Worm (Caenorhabditis elegans) whole organism, young adult: ENCODE data around the gene irld-39.

ENCODE experiments used
- C06A6.2 ChIP-seq: fragments of 200-800 bp; sonication (Bioruptor generic); conservative IDR thresholded peaks from 2 replicates; pipeline ENCODE4 v1.3.6; 2022; ENCODE audit warnings: missing genetic modification characterization, missing compliant biosample characterization
- F10E7.11 ChIP-seq: sonication (generic microtip); optimal IDR thresholded peaks from 2 replicates; lab custom pipeline; 2017; ENCODE audit warnings: mild to moderate bottlenecking, missing genetic modification characterization, moderate library complexity, missing compliant biosample characterization
- F23B12.7 ChIP-seq: sonication (generic microtip); optimal IDR thresholded peaks from 2 replicates; lab custom pipeline; 2017; ENCODE audit warnings: missing genetic modification characterization, mild to moderate bottlenecking, missing compliant biosample characterization, antibody characterized with exemption, moderate library complexity; ENCODE audit not compliant: insufficient read depth
- F49E8.2 ChIP-seq: sonication (generic microtip); optimal IDR thresholded peaks from 3 replicates; lab custom pipeline; 2017; ENCODE audit warnings: missing genetic modification characterization, mild to moderate bottlenecking, missing compliant biosample characterization, antibody characterized with exemption, moderate library complexity; ENCODE audit not compliant: insufficient read depth
- F55B11.4 ChIP-seq: sonication (generic microtip); optimal IDR thresholded peaks from 2 replicates; lab custom pipeline; 2016; ENCODE audit warnings: missing compliant biosample characterization, missing genetic modification characterization, borderline replicate concordance; ENCODE audit not compliant: insufficient read depth
- K11D2.4 ChIP-seq: fragments of 200-800 bp; sonication (Bioruptor generic); IDR thresholded peaks from 2 replicates; pipeline ENCODE4 v1.3.6; 2022; ENCODE audit warnings: missing genetic modification reagents, missing genetic modification characterization, missing compliant biosample characterization
- T07F8.4 ChIP-seq: sonication (generic microtip); optimal IDR thresholded peaks from 2 replicates; lab custom pipeline; 2016; ENCODE audit warnings: mild to moderate bottlenecking, missing genetic modification characterization, moderate library complexity, missing compliant biosample characterization
- T26A5.8 ChIP-seq: sonication (generic microtip); optimal IDR thresholded peaks from 2 replicates; lab custom pipeline; 2016; ENCODE audit warnings: missing genetic modification characterization, missing compliant biosample characterization
- Y53F4B.3 ChIP-seq: fragments of 200-800 bp; sonication (Bioruptor generic); IDR thresholded peaks from 2 replicates; pipeline ENCODE4 v1.3.6; 2022; ENCODE audit warnings: missing genetic modification reagents, missing genetic modification characterization, missing compliant biosample characterization
- ZK185.1 ChIP-seq: sonication (generic microtip); optimal IDR thresholded peaks from 2 replicates; lab custom pipeline; 2016; ENCODE audit warnings: mild to moderate bottlenecking, missing genetic modification characterization, missing compliant biosample characterization; ENCODE audit not compliant: poor library complexity, severe bottlenecking
- ama-1 ChIP-seq, 3 experiments: fragments of 150-350 bp in 1 of 3; sonication (generic microtip) in 2 of 3; optimal IDR thresholded peaks; 2 replicates each; lab custom pipeline; 2014 to 2018; ENCODE audit warnings: missing biosample characterization in 2 of 3, missing genetic modification characterization in 2 of 3, missing genetic modification reagents in 2 of 3
- aptf-2 ChIP-seq: fragments of 200-800 bp; sonication (Bioruptor generic); conservative IDR thresholded peaks from 2 replicates; pipeline ENCODE4 v1.3.6; 2022; ENCODE audit warnings: missing genetic modification reagents, missing genetic modification characterization, missing compliant biosample characterization
- attf-6 ChIP-seq: fragments of 200-800 bp; sonication (Bioruptor generic); IDR thresholded peaks from 2 replicates; pipeline ENCODE4 v1.3.6; 2022; ENCODE audit warnings: missing genetic modification reagents, missing genetic modification characterization, missing compliant biosample characterization
- ccch-3 ChIP-seq: fragments of 200-800 bp; sonication (Bioruptor generic); optimal IDR thresholded peaks from 2 replicates; lab custom pipeline; 2018; ENCODE audit warnings: mild to moderate bottlenecking, missing genetic modification characterization, missing compliant biosample characterization
- ceh-100 ChIP-seq: fragments of 200-800 bp; sonication (Bioruptor generic); IDR thresholded peaks from 2 replicates; pipeline ENCODE4 v1.3.6; 2022; ENCODE audit warnings: missing genetic modification reagents, missing genetic modification characterization, missing compliant biosample characterization
- ceh-40 ChIP-seq: fragments of 200-800 bp; sonication (Bioruptor generic); IDR thresholded peaks from 2 replicates; pipeline ENCODE4 v1.3.6; 2022; ENCODE audit warnings: missing genetic modification characterization, missing compliant biosample characterization
- ceh-58 ChIP-seq: fragments of 200-800 bp; sonication (Bioruptor generic); IDR thresholded peaks from 2 replicates; pipeline ENCODE4 v1.3.6; 2022; ENCODE audit warnings: missing genetic modification characterization, missing compliant biosample characterization
- dpl-1 ChIP-seq: fragments of 150-350 bp; optimal IDR thresholded peaks from 2 replicates; lab custom pipeline; 2014; ENCODE audit warnings: missing biosample characterization, missing genetic modification reagents, missing genetic modification characterization
- efl-1 ChIP-seq: fragments of 150-350 bp; optimal IDR thresholded peaks from 2 replicates; lab custom pipeline; 2014; ENCODE audit warnings: missing biosample characterization, missing genetic modification reagents, missing genetic modification characterization
- egl-44 ChIP-seq: fragments of 200-800 bp; sonication (Bioruptor generic); IDR thresholded peaks from 2 replicates; pipeline ENCODE4 v1.3.6; 2022; ENCODE audit warnings: missing genetic modification reagents, missing genetic modification characterization, missing compliant biosample characterization
- fkh-3 ChIP-seq: sonication (generic microtip); optimal IDR thresholded peaks from 2 replicates; lab custom pipeline; 2016; ENCODE audit warnings: mild to moderate bottlenecking, missing genetic modification characterization, missing compliant biosample characterization
- him-1 ChIP-seq: sonication (generic microtip); optimal IDR thresholded peaks from 2 replicates; lab custom pipeline; 2016; ENCODE audit warnings: missing genotype, missing genetic modification reagents, missing genetic modification characterization, missing compliant biosample characterization
- hlh-12 ChIP-seq: sonication (generic microtip); optimal IDR thresholded peaks from 2 replicates; lab custom pipeline; 2016; ENCODE audit warnings: missing genetic modification characterization, missing compliant biosample characterization
- lin-54 ChIP-seq: fragments of 200-800 bp; sonication (Bioruptor generic); optimal IDR thresholded peaks from 2 replicates; lab custom pipeline; 2018; ENCODE audit warnings: mild to moderate bottlenecking, missing genetic modification characterization, missing compliant biosample characterization
- lir-1 ChIP-seq: fragments of 200-800 bp; sonication (Bioruptor generic); conservative IDR thresholded peaks from 2 replicates; pipeline ENCODE4 v1.3.6; 2022; ENCODE audit warnings: missing genetic modification reagents, missing genetic modification characterization, missing compliant biosample characterization
- nhr-120 ChIP-seq: fragments of 200-800 bp; sonication (Bioruptor generic); IDR thresholded peaks from 2 replicates; pipeline ENCODE4 v1.3.6; 2022; ENCODE audit warnings: missing genetic modification characterization, missing compliant biosample characterization
- pbrm-1 ChIP-seq: fragments of 200-800 bp; sonication (Bioruptor generic); IDR thresholded peaks from 2 replicates; pipeline ENCODE4 v1.3.6; 2022; ENCODE audit warnings: missing genetic modification reagents, missing genetic modification characterization, missing compliant biosample characterization
- pha-4 ChIP-seq: fragments of 150-350 bp; sonication (generic microtip); optimal IDR thresholded peaks from 2 replicates; lab custom pipeline; 2014; ENCODE audit warnings: missing biosample characterization, missing genetic modification reagents, missing genetic modification characterization
- rcor-1 ChIP-seq: fragments of 200-800 bp; sonication (Bioruptor generic); IDR thresholded peaks from 2 replicates; pipeline ENCODE4 v1.3.6; 2022; ENCODE audit warnings: missing genetic modification reagents, missing genetic modification characterization, missing compliant biosample characterization
- rec-8 ChIP-seq, 2 experiments: sonication (generic microtip); optimal IDR thresholded peaks; 2 replicates each; lab custom pipeline; 2016; ENCODE audit warnings: mild to moderate bottlenecking in 2 of 2, missing genetic modification characterization in 2 of 2, missing genetic modification reagents in 2 of 2, missing genotype in 2 of 2, missing biosample characterization in 1 of 2, missing compliant biosample characterization in 1 of 2, moderate library complexity in 1 of 2
- rpc-1 ChIP-seq, 2 experiments: fragments of 150-350 bp in 1 of 2; sonication (generic microtip) in 1 of 2; optimal IDR thresholded peaks; 2 replicates each; lab custom pipeline; 2014 to 2018; ENCODE audit warnings: missing biosample characterization in 1 of 2, missing genetic modification characterization in 1 of 2, missing genetic modification reagents in 1 of 2, missing genotype in 1 of 2
- sdz-38 ChIP-seq: sonication (generic microtip); optimal IDR thresholded peaks from 2 replicates; lab custom pipeline; 2016; ENCODE audit warnings: missing genotype, missing genetic modification characterization, missing compliant biosample characterization
- snpc-3.4 ChIP-seq: sonication (generic microtip); optimal IDR thresholded peaks from 2 replicates; lab custom pipeline; 2017; ENCODE audit warnings: missing genetic modification characterization, mild to moderate bottlenecking, missing compliant biosample characterization, antibody characterized with exemption, moderate library complexity, missing genotype, missing genetic modification reagents
- snpc-4 ChIP-seq, 5 experiments: fragments of 150-350 bp in 1 of 5; sonication (generic microtip) in 4 of 5; optimal IDR thresholded peaks; 2 replicates each; lab custom pipeline; 2014 to 2018; ENCODE audit warnings: missing genetic modification characterization in 5 of 5, missing biosample characterization in 3 of 5, antibody characterized with exemption in 2 of 5, mild to moderate bottlenecking in 2 of 5, missing compliant biosample characterization in 2 of 5, missing genotype in 2 of 5, moderate library complexity in 2 of 5, missing genetic modification reagents in 1 of 5
- tbx-9 ChIP-seq: sonication (generic microtip); optimal IDR thresholded peaks from 2 replicates; lab custom pipeline; 2016; ENCODE audit warnings: borderline replicate concordance, missing genetic modification characterization, inconsistent platforms, missing compliant biosample characterization
- tlf-1 ChIP-seq: fragments of 200-800 bp; sonication (Bioruptor generic); optimal IDR thresholded peaks from 2 replicates; lab custom pipeline; 2018; ENCODE audit warnings: mild to moderate bottlenecking, missing genetic modification characterization, missing compliant biosample characterization

Gene irld-39

ce11 chrIV:16216165-16216564, 16.8 kb upstream of the irld-39 start:
- no peak for TF ChIP-seq rcor-1 (GFP tag; lab: Robert Waterston, UW)
- TF ChIP-seq fkh-3 (tag; lab: Kevin White, UChicago) = no peak
- TF ChIP-seq F23B12.7 (tag; lab: Kevin White, UChicago) = no peak
- TF ChIP-seq attf-6 (GFP tag; lab: Robert Waterston, UW) = peak; percentile 54; the same call in 1 of the 2 replicates
- TF ChIP-seq snpc-4 (GFP tag; optimal IDR thresholded peaks at IDR 0.05; lab: Kevin White, UChicago) = no peak
- TF ChIP-seq snpc-4 (tag; optimal IDR thresholded peaks at IDR 0.05; lab: Kevin White, UChicago) = peak in 2 of 4 experiments; percentile 22 to 58

- TF ChIP-seq T26A5.8 = no peak
- TF ChIP-seq K11D2.4 (GFP tag; lab: Robert Waterston, UW) = no peak
- no peak for TF ChIP-seq fkh-3 (tag; lab: Kevin White, UChicago)
- TF ChIP-seq attf-6 (GFP tag; lab: Robert Waterston, UW) = peak; percentile 80
- TF ChIP-seq snpc-4 (GFP tag; optimal IDR thresholded peaks at IDR 0.05; lab: Kevin White, UChicago) = no peak
- peak in 1 of 4 experiments; percentile 36 for TF ChIP-seq snpc-4 (tag; optimal IDR thresholded peaks at IDR 0.05; lab: Kevin White, UChicago)
- no peak for TF ChIP-seq egl-44 (GFP tag; lab: Robert Waterston, UW)
- no peak for TF ChIP-seq snpc-3.4
- no peak for TF ChIP-seq ceh-58 (GFP tag; lab: Robert Waterston, UW)
- TF ChIP-seq dpl-1 = no peak
- no peak for TF ChIP-seq aptf-2
- TF ChIP-seq C06A6.2 (GFP tag; lab: Robert Waterston, UW) = no peak
- TF ChIP-seq, all 124 proteins: peak for 2
Measured at ce11 chrIV:16220688-16221087, 12.3 kb upstream of the irld-39 start.

ce11 chrIV:16221559-16221958, 11.4 kb upstream of the irld-39 start, which contains the start of gene srv-11:
TSS of gene srv-11 (minus strand) at chrIV:16221659.
- TF ChIP-seq T07F8.4 (tag; lab: Kevin White, UChicago) (no peak), pbrm-1 (GFP tag; lab: Robert Waterston, UW) (no peak), rec-8 (tag; optimal IDR thresholded peaks at IDR 0.05; lab: Kevin White, UChicago) (no peak), ama-1 (optimal IDR thresholded peaks at IDR 0.05; lab: Kevin White, UChicago) (no peak), ama-1 (GFP tag; optimal IDR thresholded peaks at IDR 0.05; lab: Kevin White, UChicago) (no peak), tbx-9 (tag; lab: Kevin White, UChicago) (no peak), sdz-38 (no peak), him-1 (tag; lab: Kevin White, UChicago) (no peak), pha-4 (no peak), Y53F4B.3 (GFP tag; lab: Robert Waterston, UW) (no peak), snpc-4 (GFP tag; optimal IDR thresholded peaks at IDR 0.05; lab: Kevin White, UChicago) (no peak), snpc-4 (tag; optimal IDR thresholded peaks at IDR 0.05; lab: Kevin White, UChicago) (no peak), hlh-12 (tag; lab: Kevin White, UChicago) (no peak), rpc-1 (optimal IDR thresholded peaks at IDR 0.05; lab: Kevin White, UChicago) (no peak), rpc-1 (tag; optimal IDR thresholded peaks at IDR 0.05; lab: Kevin White, UChicago) (no peak), F55B11.4 (tag; lab: Kevin White, UChicago) (no peak), ceh-40 (GFP tag; lab: Robert Waterston, UW) (no peak), lin-54 (GFP tag; lab: Kevin White, UChicago) (no peak), F49E8.2 (tag; lab: Kevin White, UChicago) (no peak)

- no peak for TF ChIP-seq tlf-1 (GFP tag; lab: Kevin White, UChicago)
- TF ChIP-seq efl-1 (GFP tag; lab: Kevin White, UChicago) = no peak
- no peak for TF ChIP-seq lir-1 (GFP tag; lab: Robert Waterston, UW)
- TF ChIP-seq ZK185.1 (tag; lab: Kevin White, UChicago) = no peak
- no peak for TF ChIP-seq ceh-100 (GFP tag; lab: Robert Waterston, UW)
- TF ChIP-seq nhr-120 = no peak
- no peak for TF ChIP-seq ccch-3 (GFP tag; lab: Kevin White, UChicago)
- no peak for TF ChIP-seq F10E7.11 (tag; lab: Kevin White, UChicago)
Measured at ce11 chrIV:16225747-16226146, 7.2 kb upstream of the irld-39 start, which contains the start of gene H25K10.4. TSS of gene H25K10.4 (plus strand) at chrIV:16226047.
